Worm (Caenorhabditis elegans): ENCODE measurements around the gene szy-4.

Gene szy-4

ce11 chrII:6198468-6198867 is at the start of gene szy-4:
Gene szy-4, plus strand, starts transcription at chrII:6198696.
- TF ChIP-seq B0310.2 (tag; optimal IDR thresholded peaks at IDR 0.05): no peak
- no peak for TF ChIP-seq ets-7 (tag; optimal IDR thresholded peaks at IDR 0.05)
- TF ChIP-seq aly-1 (tag; optimal IDR thresholded peaks at IDR 0.05): no peak
- TF ChIP-seq F13C5.2 (tag; optimal IDR thresholded peaks at IDR 0.05): no peak
- no peak for TF ChIP-seq ceh-13 (GFP tag; optimal IDR thresholded peaks at IDR 0.05)
- no peak for TF ChIP-seq tbx-37 (GFP tag; conservative IDR thresholded peaks at IDR 0.05)
- TF ChIP-seq flt-1 (GFP tag; IDR thresholded peaks at IDR 0.05): no peak
- TF ChIP-seq ama-1 (optimal IDR thresholded peaks at IDR 0.05): no peak
- no peak for TF ChIP-seq hmg-4 (GFP tag; optimal IDR thresholded peaks at IDR 0.05)
- TF ChIP-seq ceh-36 (tag; optimal IDR thresholded peaks at IDR 0.05): no peak
- no peak for TF ChIP-seq scrt-1 (GFP tag; IDR thresholded peaks at IDR 0.05)
- no peak for TF ChIP-seq hnd-1 (tag; optimal IDR thresholded peaks at IDR 0.05)
- TF ChIP-seq pes-1 (GFP tag; IDR thresholded peaks at IDR 0.05): no peak
- TF ChIP-seq sea-1 (GFP tag; conservative IDR thresholded peaks at IDR 0.05): no peak

- TF ChIP-seq ama-1 (optimal IDR thresholded peaks at IDR 0.05) (no peak), tra-4 (tag; optimal IDR thresholded peaks at IDR 0.05) (no peak), F13C5.2 (tag; optimal IDR thresholded peaks at IDR 0.05) (no peak), tbx-37 (GFP tag; conservative IDR thresholded peaks at IDR 0.05) (no peak), tbx-11 (GFP tag; IDR thresholded peaks at IDR 0.05) (no peak), ceh-13 (GFP tag; optimal IDR thresholded peaks at IDR 0.05) (no peak), ets-7 (tag; optimal IDR thresholded peaks at IDR 0.05) (no peak), hmbx-1 (tag; optimal IDR thresholded peaks at IDR 0.05) (no peak)
Measured at ce11 chrII:6149434-6149833, 49.1 kb upstream of the szy-4 start.

- TF ChIP-seq scrt-1 (GFP tag; IDR thresholded peaks at IDR 0.05) (no peak), pes-1 (GFP tag; IDR thresholded peaks at IDR 0.05) (no peak), tbx-11 (GFP tag; IDR thresholded peaks at IDR 0.05) (no peak), ceh-13 (GFP tag; optimal IDR thresholded peaks at IDR 0.05) (no peak), F13C5.2 (tag; optimal IDR thresholded peaks at IDR 0.05) (no peak), ama-1 (optimal IDR thresholded peaks at IDR 0.05) (no peak), B0310.2 (tag; optimal IDR thresholded peaks at IDR 0.05) (no peak)
Measured at ce11 chrII:6158111-6158510, 40.4 kb upstream of the szy-4 start.

ce11 chrII:6160994-6161393 is 37.5 kb upstream of the szy-4 start, which contains the start of gene exp-1:
Gene exp-1, minus strand, starts transcription at chrII:6161094.
- TF ChIP-seq hmbx-1 (tag; optimal IDR thresholded peaks at IDR 0.05) (no peak), scrt-1 (GFP tag; IDR thresholded peaks at IDR 0.05) (no peak), tbx-37 (GFP tag; conservative IDR thresholded peaks at IDR 0.05) (no peak), tra-4 (tag; optimal IDR thresholded peaks at IDR 0.05) (no peak), ama-1 (optimal IDR thresholded peaks at IDR 0.05) (no peak), ceh-13 (GFP tag; optimal IDR thresholded peaks at IDR 0.05) (no peak), aly-1 (tag; optimal IDR thresholded peaks at IDR 0.05) (no peak), ceh-36 (tag; optimal IDR thresholded peaks at IDR 0.05) (no peak), hnd-1 (tag; optimal IDR thresholded peaks at IDR 0.05) (no peak), ets-7 (tag; optimal IDR thresholded peaks at IDR 0.05) (no peak), flt-1 (GFP tag; IDR thresholded peaks at IDR 0.05) (no peak), tbx-11 (GFP tag; IDR thresholded peaks at IDR 0.05) (no peak), sea-1 (GFP tag; conservative IDR thresholded peaks at IDR 0.05) (no peak), F13C5.2 (tag; optimal IDR thresholded peaks at IDR 0.05) (no peak), B0310.2 (tag; optimal IDR thresholded peaks at IDR 0.05) (no peak), hmg-4 (GFP tag; optimal IDR thresholded peaks at IDR 0.05) (no peak), pes-1 (GFP tag; IDR thresholded peaks at IDR 0.05) (no peak)

ce11 chrII:6165152-6165551 is 33.3 kb upstream of the szy-4 start:
- TF ChIP-seq hnd-1 (tag; optimal IDR thresholded peaks at IDR 0.05) (no peak), hmg-4 (GFP tag; optimal IDR thresholded peaks at IDR 0.05) (no peak), tbx-11 (GFP tag; IDR thresholded peaks at IDR 0.05) (no peak)

- TF ChIP-seq hmbx-1 (tag; optimal IDR thresholded peaks at IDR 0.05) (no peak), tra-4 (tag; optimal IDR thresholded peaks at IDR 0.05) (no peak), ceh-13 (GFP tag; optimal IDR thresholded peaks at IDR 0.05) (no peak), tbx-11 (GFP tag; IDR thresholded peaks at IDR 0.05) (no peak), aly-1 (tag; optimal IDR thresholded peaks at IDR 0.05) (no peak), pes-1 (GFP tag; IDR thresholded peaks at IDR 0.05) (no peak), ama-1 (optimal IDR thresholded peaks at IDR 0.05) (no peak), ets-7 (tag; optimal IDR thresholded peaks at IDR 0.05) (no peak), ceh-36 (tag; optimal IDR thresholded peaks at IDR 0.05) (no peak), tbx-37 (GFP tag; conservative IDR thresholded peaks at IDR 0.05) (no peak), B0310.2 (tag; optimal IDR thresholded peaks at IDR 0.05) (no peak)
Measured at ce11 chrII:6168714-6169113, 29.8 kb upstream of the szy-4 start.

ce11 chrII:6169156-6169555 is 29.3 kb upstream of the szy-4 start, which contains the start of gene hst-3.1:
Gene hst-3.1, minus strand, starts transcription at chrII:6169256.
- TF ChIP-seq F13C5.2 (tag; optimal IDR thresholded peaks at IDR 0.05) (no peak), ets-7 (tag; optimal IDR thresholded peaks at IDR 0.05) (no peak), hnd-1 (tag; optimal IDR thresholded peaks at IDR 0.05) (no peak), tra-4 (tag; optimal IDR thresholded peaks at IDR 0.05) (no peak), scrt-1 (GFP tag; IDR thresholded peaks at IDR 0.05) (no peak), tbx-11 (GFP tag; IDR thresholded peaks at IDR 0.05) (no peak), hmbx-1 (tag; optimal IDR thresholded peaks at IDR 0.05) (no peak)

- no peak for TF ChIP-seq scrt-1 (GFP tag; IDR thresholded peaks at IDR 0.05)
- no peak for TF ChIP-seq flt-1 (GFP tag; IDR thresholded peaks at IDR 0.05)
- no peak for TF ChIP-seq hmbx-1 (tag; optimal IDR thresholded peaks at IDR 0.05)
- no peak for TF ChIP-seq pes-1 (GFP tag; IDR thresholded peaks at IDR 0.05)
- no peak for TF ChIP-seq ets-7 (tag; optimal IDR thresholded peaks at IDR 0.05)
- TF ChIP-seq sea-1 (GFP tag; conservative IDR thresholded peaks at IDR 0.05): no peak
- no peak for TF ChIP-seq ceh-13 (GFP tag; optimal IDR thresholded peaks at IDR 0.05)
- TF ChIP-seq ceh-36 (tag; optimal IDR thresholded peaks at IDR 0.05): no peak
- no peak for TF ChIP-seq tbx-37 (GFP tag; conservative IDR thresholded peaks at IDR 0.05)
- TF ChIP-seq tra-4 (tag; optimal IDR thresholded peaks at IDR 0.05): no peak
- TF ChIP-seq ama-1 (optimal IDR thresholded peaks at IDR 0.05): no peak
- no peak for TF ChIP-seq B0310.2 (tag; optimal IDR thresholded peaks at IDR 0.05)
Measured at ce11 chrII:6170236-6170635, 28.3 kb upstream of the szy-4 start.

Measured in whole organism, early embryonic.